Fruit fly (Drosophila melanogaster) whole organism, embryonic: ENCODE data around the gene Or33b.

ENCODE experiments used
- Bdp1 ChIP-seq: fragments of 200-800 bp; sonication (Bioruptor generic); optimal IDR thresholded peaks from 3 replicates; lab custom pipeline; 2016; ENCODE audit warnings: missing biosample characterization, missing genetic modification characterization
- Bgb ChIP-seq: fragments of 200-800 bp; sonication (Bioruptor generic); IDR thresholded peaks from 2 replicates; pipeline ENCODE4 v1.3.6; 2022; ENCODE audit warnings: missing biosample characterization, missing genetic modification characterization; ENCODE audit not compliant: partially characterized antibody
- CG11398 ChIP-seq: fragments of 200-800 bp; sonication (Bioruptor generic); optimal IDR thresholded peaks from 2 replicates; lab custom pipeline; 2016; ENCODE audit warnings: missing biosample characterization, missing genetic modification characterization
- CG11696 ChIP-seq: fragments of 200-800 bp; sonication (Bioruptor generic); IDR thresholded peaks from 2 replicates; pipeline ENCODE4 v1.3.6; 2022; ENCODE audit warnings: missing biosample characterization, missing genetic modification characterization
- CG11723 ChIP-seq: fragments of 200-800 bp; sonication (Bioruptor generic); optimal IDR thresholded peaks from 2 replicates; lab custom pipeline; 2017; ENCODE audit warnings: missing biosample characterization, mild to moderate bottlenecking, missing genetic modification characterization
- CG12071 ChIP-seq: fragments of 200-800 bp; sonication (Bioruptor generic); optimal IDR thresholded peaks from 3 replicates; lab custom pipeline; 2018; ENCODE audit warnings: missing biosample characterization, mild to moderate bottlenecking, missing genetic modification characterization
- CG14710 ChIP-seq: fragments of 200-800 bp; sonication (Bioruptor generic); optimal IDR thresholded peaks from 3 replicates; lab custom pipeline; 2019; ENCODE audit warnings: missing biosample characterization, mild to moderate bottlenecking, missing genetic modification characterization, moderate library complexity
- CG1603 ChIP-seq: fragments of 200-800 bp; sonication (Bioruptor generic); optimal IDR thresholded peaks from 2 replicates; lab custom pipeline; 2019; ENCODE audit warnings: missing biosample characterization, mild to moderate bottlenecking, missing genetic modification characterization, moderate library complexity
- CG16815 ChIP-seq: fragments of 200-800 bp; sonication (Bioruptor generic); optimal IDR thresholded peaks from 3 replicates; lab custom pipeline; 2017; ENCODE audit warnings: missing biosample characterization, mild to moderate bottlenecking, missing genetic modification characterization
- CG17328 ChIP-seq: fragments of 200-800 bp; sonication (Bioruptor generic); IDR thresholded peaks from 2 replicates; pipeline ENCODE4 v1.3.6; 2022; ENCODE audit warnings: missing biosample characterization, missing genetic modification characterization
- CG17385 ChIP-seq: fragments of 200-800 bp; sonication (Bioruptor generic); optimal IDR thresholded peaks from 3 replicates; lab custom pipeline; 2018; ENCODE audit warnings: missing biosample characterization, mild to moderate bottlenecking, missing genetic modification characterization
- CG17912 ChIP-seq: fragments of 200-800 bp; sonication (Bioruptor generic); optimal IDR thresholded peaks from 2 replicates; lab custom pipeline; 2018; ENCODE audit warnings: missing biosample characterization, mild to moderate bottlenecking, missing genetic modification characterization
- CG2199 ChIP-seq: fragments of 200-800 bp; sonication (Bioruptor generic); IDR thresholded peaks from 3 replicates; pipeline ENCODE4 v1.3.6; 2022; ENCODE audit warnings: missing biosample characterization, missing genetic modification characterization
- CG2875 ChIP-seq: fragments of 200-800 bp; sonication (Bioruptor generic); optimal IDR thresholded peaks from 2 replicates; lab custom pipeline; 2017; ENCODE audit warnings: missing biosample characterization, mild to moderate bottlenecking, missing genetic modification characterization, missing genetic modification reagents
- CG4424 ChIP-seq: fragments of 200-800 bp; sonication (Bioruptor generic); optimal IDR thresholded peaks from 3 replicates; lab custom pipeline; 2016; ENCODE audit warnings: missing biosample characterization, missing genetic modification characterization
- CG6654 ChIP-seq: fragments of 200-800 bp; sonication (Bioruptor generic); optimal IDR thresholded peaks from 2 replicates; lab custom pipeline; 2017; ENCODE audit warnings: missing biosample characterization, mild to moderate bottlenecking, missing genetic modification characterization
- CG8388 ChIP-seq: fragments of 200-800 bp; sonication (Bioruptor generic); optimal IDR thresholded peaks from 2 replicates; lab custom pipeline; 2019; ENCODE audit warnings: missing biosample characterization, mild to moderate bottlenecking, missing genetic modification characterization, moderate library complexity
- CG8765 ChIP-seq: fragments of 200-800 bp; sonication (Bioruptor generic); IDR thresholded peaks from 2 replicates; pipeline ENCODE4 v1.3.6; 2022; ENCODE audit warnings: missing biosample characterization, missing genetic modification characterization
- Chrac-16 ChIP-seq: fragments of 200-800 bp; sonication (Bioruptor generic); optimal IDR thresholded peaks from 3 replicates; lab custom pipeline; 2016; ENCODE audit warnings: missing biosample characterization, missing genetic modification characterization
- E2f1 ChIP-seq: fragments of 200-800 bp; sonication (Bioruptor generic); IDR thresholded peaks from 2 replicates; pipeline ENCODE4 v1.3.6; 2022; ENCODE audit warnings: missing biosample characterization, missing genetic modification characterization
- E2f2 ChIP-seq: fragments of 200-800 bp; sonication (Bioruptor generic); IDR thresholded peaks from 2 replicates; pipeline ENCODE4 v1.3.6; 2022; ENCODE audit warnings: missing biosample characterization, missing genetic modification characterization
- Ets65A ChIP-seq: fragments of 200-800 bp; sonication (Bioruptor generic); peaks from one replicate; lab custom pipeline; 2016; ENCODE audit warnings: missing biosample characterization, missing genetic modification characterization
- Fer3 ChIP-seq: fragments of 200-800 bp; sonication (Bioruptor generic); optimal IDR thresholded peaks from 2 replicates; lab custom pipeline; 2018; ENCODE audit warnings: missing biosample characterization, mild to moderate bottlenecking, missing genetic modification characterization, moderate library complexity
- Hmx ChIP-seq: fragments of 200-800 bp; sonication (Bioruptor generic); optimal IDR thresholded peaks from 2 replicates; lab custom pipeline; 2016; ENCODE audit warnings: missing biosample characterization, missing genetic modification characterization
- Kr ChIP-seq: fragments of 200-800 bp; sonication (Bioruptor generic); optimal IDR thresholded peaks from 2 replicates; lab custom pipeline; 2017; ENCODE audit warnings: missing biosample characterization, mild to moderate bottlenecking, missing genetic modification characterization
- Mrtf ChIP-seq: fragments of 200-800 bp; sonication (Bioruptor generic); IDR thresholded peaks from 3 replicates; pipeline ENCODE4 v1.3.6; 2022; ENCODE audit warnings: missing biosample characterization, missing genetic modification characterization
- Myb ChIP-seq: fragments of 200-800 bp; sonication (Bioruptor generic); optimal IDR thresholded peaks from 2 replicates; lab custom pipeline; 2016; ENCODE audit warnings: missing biosample characterization, missing genetic modification characterization
- Opbp ChIP-seq: fragments of 200-800 bp; sonication (Bioruptor generic); IDR thresholded peaks from 3 replicates; pipeline ENCODE4 v1.3.6; 2022; ENCODE audit warnings: missing biosample characterization, missing genetic modification characterization; ENCODE audit not compliant: partially characterized antibody
- Sox100B ChIP-seq: fragments of 200-800 bp; sonication (Bioruptor generic); optimal IDR thresholded peaks from 3 replicates; lab custom pipeline; 2018; ENCODE audit warnings: missing biosample characterization, mild to moderate bottlenecking, missing genetic modification characterization
- amos ChIP-seq: fragments of 200-800 bp; sonication (Bioruptor generic); IDR thresholded peaks from 2 replicates; pipeline ENCODE4 v1.3.6; 2022; ENCODE audit warnings: missing biosample characterization, missing genetic modification characterization; ENCODE audit not compliant: partially characterized antibody
- cad ChIP-seq: fragments of >200 bp; optimal IDR thresholded peaks from 2 replicates; lab custom pipeline; 2017; ENCODE audit warnings: missing biosample characterization, missing genetic modification characterization
- chif ChIP-seq, 2 experiments: fragments of 200-800 bp; sonication (Bioruptor generic); optimal IDR thresholded peaks; 3 replicates each; lab custom pipeline; 2016; ENCODE audit warnings: missing biosample characterization in 2 of 2, missing genetic modification characterization in 2 of 2
- crp ChIP-seq, 2 experiments: fragments of 200-800 bp; sonication (Bioruptor generic); optimal IDR thresholded peaks; 2 replicates in 1 of 2; 3 replicates in 1 of 2; lab custom pipeline; 2017; ENCODE audit warnings: missing biosample characterization in 2 of 2, missing genetic modification characterization in 2 of 2, mild to moderate bottlenecking in 1 of 2, moderate library complexity in 1 of 2
- da ChIP-seq: fragments of 200-800 bp; sonication (Bioruptor generic); optimal IDR thresholded peaks from 2 replicates; lab custom pipeline; 2016; ENCODE audit warnings: missing biosample characterization, missing genetic modification characterization
- eve ChIP-seq, 2 experiments: fragments of >200 bp; optimal IDR thresholded peaks; 2 replicates each; lab custom pipeline; 2017; ENCODE audit warnings: missing biosample characterization in 2 of 2, missing genetic modification characterization in 2 of 2
- gce ChIP-seq: fragments of 200-800 bp; sonication (Bioruptor generic); IDR thresholded peaks from 3 replicates; pipeline ENCODE4 v1.3.6; 2022; ENCODE audit warnings: missing biosample characterization, missing genetic modification characterization
- insv ChIP-seq, 2 experiments: fragments of 200-800 bp; sonication (Bioruptor generic); optimal IDR thresholded peaks; 3 replicates each; lab custom pipeline; 2016 to 2018; ENCODE audit warnings: missing biosample characterization in 2 of 2, missing genetic modification characterization in 2 of 2
- knrl ChIP-seq: fragments of 200-800 bp; sonication (Bioruptor generic); IDR thresholded peaks from 3 replicates; pipeline ENCODE4 v1.3.6; 2022; ENCODE audit warnings: missing biosample characterization, missing genetic modification characterization; ENCODE audit not compliant: partially characterized antibody
- nau ChIP-seq: fragments of 200-800 bp; sonication (Bioruptor generic); optimal IDR thresholded peaks from 3 replicates; lab custom pipeline; 2017; ENCODE audit warnings: missing biosample characterization, mild to moderate bottlenecking, missing genetic modification characterization, missing genetic modification reagents
- oc ChIP-seq: fragments of 200-800 bp; sonication (Bioruptor generic); optimal IDR thresholded peaks from 2 replicates; lab custom pipeline; 2018; ENCODE audit warnings: missing biosample characterization, mild to moderate bottlenecking, missing genetic modification characterization, moderate library complexity
- prd ChIP-seq, 3 experiments: fragments of >200 bp in 2 of 3; fragments of 200-800 bp in 1 of 3; sonication (Bioruptor generic) in 1 of 3; optimal IDR thresholded peaks in 2 of 3; IDR thresholded peaks in 1 of 3; 2 replicates in 2 of 3; 3 replicates in 1 of 3; pipeline versions ENCODE4 v1.3.6 to Lab custom; 2017 to 2022; ENCODE audit warnings: missing biosample characterization in 1 of 3, missing genetic modification characterization in 1 of 3
- ro ChIP-seq: fragments of 200-800 bp; sonication (Bioruptor generic); IDR thresholded peaks from 2 replicates; pipeline ENCODE4 v1.3.6; 2022; ENCODE audit warnings: missing biosample characterization, missing genetic modification characterization
- sc ChIP-seq, 3 experiments: fragments of >200 bp in 2 of 3; fragments of 200-800 bp in 1 of 3; sonication (Bioruptor generic) in 1 of 3; optimal IDR thresholded peaks; 2 replicates in 2 of 3; 3 replicates in 1 of 3; lab custom pipeline; 2017; ENCODE audit warnings: mild to moderate bottlenecking in 1 of 3, missing biosample characterization in 1 of 3, missing genetic modification characterization in 1 of 3, missing genetic modification reagents in 1 of 3
- sd ChIP-seq: fragments of 200-800 bp; sonication (Bioruptor generic); optimal IDR thresholded peaks from 3 replicates; lab custom pipeline; 2018; ENCODE audit warnings: missing biosample characterization, mild to moderate bottlenecking, missing genetic modification characterization, moderate library complexity
- sisA ChIP-seq: fragments of 200-800 bp; sonication (Bioruptor generic); IDR thresholded peaks from 2 replicates; pipeline ENCODE4 v1.3.6; 2022; ENCODE audit warnings: missing biosample characterization, missing genetic modification characterization
- stwl ChIP-seq: fragments of 200-800 bp; sonication (Bioruptor generic); optimal IDR thresholded peaks from 3 replicates; lab custom pipeline; 2018; ENCODE audit warnings: missing biosample characterization, mild to moderate bottlenecking, missing genetic modification characterization, moderate library complexity
- unpg ChIP-seq: fragments of 200-800 bp; sonication (Bioruptor generic); optimal IDR thresholded peaks from 3 replicates; lab custom pipeline; 2018; ENCODE audit warnings: missing biosample characterization, mild to moderate bottlenecking, missing genetic modification characterization, moderate library complexity
- zf30C ChIP-seq: fragments of 200-800 bp; sonication (Bioruptor generic); optimal IDR thresholded peaks from 3 replicates; lab custom pipeline; 2018; ENCODE audit warnings: missing biosample characterization, mild to moderate bottlenecking, missing genetic modification characterization

Gene Or33b

DNA sequence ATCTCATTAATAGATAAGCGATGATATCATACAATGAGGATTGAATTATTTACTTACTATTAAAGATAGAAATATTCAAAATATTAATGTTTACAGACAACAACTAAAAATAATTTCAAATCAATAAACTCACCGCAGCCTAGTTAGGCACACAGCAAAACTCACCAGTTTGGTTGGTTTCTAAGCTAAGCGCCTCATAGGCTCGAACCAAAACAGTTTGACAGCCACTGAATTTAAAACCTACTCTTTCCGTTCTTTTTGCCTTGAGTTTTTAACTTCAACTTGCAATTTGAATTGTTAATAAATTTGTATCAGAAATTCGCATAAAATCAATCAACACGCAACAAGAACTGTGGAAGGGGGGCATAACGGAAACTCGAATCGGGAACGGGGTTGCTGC lies 12.5 kb downstream of the Or33b start (continued):
- peak; percentile 32 for TF ChIP-seq CG1603 (tag; lab: Kevin White, UChicago)
- TF ChIP-seq insv (GFP tag; optimal IDR thresholded peaks at IDR 0.05; lab: Kevin White, UChicago), result peak in 1 of 2 experiments; percentile 31
- TF ChIP-seq Ets65A (GFP tag; lab: Kevin White, UChicago), result peak; percentile 19
- TF ChIP-seq cad (GFP tag; lab: Kevin White, UChicago), result peak; percentile 86
- peak; percentile 99 for TF ChIP-seq CG6654 (GFP tag; lab: Kevin White, UChicago)
- TF ChIP-seq CG17912 (GFP tag; lab: Kevin White, UChicago), result no peak
- no peak for TF ChIP-seq sd
- peak; percentile 21; the same call in 1 of the 3 replicates for TF ChIP-seq Opbp (GFP tag; lab: Robert Waterston, UW)
- peak; percentile 40 for TF ChIP-seq knrl
- no peak for TF ChIP-seq CG11696
- TF ChIP-seq Myb (GFP tag; lab: Kevin White, UChicago), result peak; percentile 26
- peak; percentile 24; the same call in 1 of the 2 replicates for TF ChIP-seq amos (GFP tag; lab: Robert Waterston, UW)
- no peak for TF ChIP-seq ro (GFP tag; lab: Robert Waterston, UW)
- no peak for TF ChIP-seq crp (GFP tag; optimal IDR thresholded peaks at IDR 0.05; lab: Kevin White, UChicago)
- no peak for TF ChIP-seq CG11398 (GFP tag; lab: Kevin White, UChicago)
- TF ChIP-seq E2f2 (GFP tag; lab: Robert Waterston, UW), result peak; percentile 79
- TF ChIP-seq Bgb (GFP tag; lab: Robert Waterston, UW), result 0 out of 2 replicates have a peak, but pooled peaks have one; percentile 6
- TF ChIP-seq CG2199 (GFP tag; lab: Robert Waterston, UW), result 0 out of 3 replicates have a peak, but pooled peaks have one; percentile 51
- TF ChIP-seq Bdp1 (GFP tag; lab: Kevin White, UChicago), result no peak
- peak; percentile 36 for TF ChIP-seq stwl

DNA sequence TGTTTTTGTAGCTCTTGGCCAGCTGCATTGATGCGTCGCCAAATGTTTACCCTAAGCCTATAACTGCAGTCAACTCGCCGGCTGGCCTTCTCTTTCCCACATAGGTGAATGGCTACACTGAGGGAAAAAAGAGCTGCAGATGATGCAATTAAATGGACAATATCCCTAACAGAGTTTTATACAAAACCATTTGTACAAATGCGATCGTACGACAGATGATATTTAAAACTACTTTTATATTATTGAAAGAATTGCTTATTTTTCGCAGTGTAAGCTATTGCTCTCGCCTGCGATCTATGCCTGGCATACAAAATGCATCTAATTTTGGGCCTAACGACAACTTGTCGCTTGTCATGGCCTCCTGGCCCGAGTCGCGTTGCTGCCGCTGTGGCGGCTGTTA lies 13.9 kb downstream of the Or33b start:
- TF ChIP-seq Kr (GFP tag; lab: Kevin White, UChicago) (no peak), CG8388 (GFP tag; lab: Kevin White, UChicago) (peak; percentile 39), Chrac-16 (GFP tag; lab: Kevin White, UChicago) (peak; percentile 47), eve (GFP tag; optimal IDR thresholded peaks at IDR 0.05; lab: Kevin White, UChicago) (peak; percentile 30 to 53), CG2875 (peak; percentile 15), Sox100B (peak; percentile 12), CG6654 (GFP tag; lab: Kevin White, UChicago) (no peak), chif (GFP tag; optimal IDR thresholded peaks at IDR 0.05; lab: Kevin White, UChicago) (peak; percentile 57 to 72), zf30C (GFP tag; lab: Kevin White, UChicago) (no peak), unpg (peak; percentile 56), CG14710 (peak; percentile 17), CG17328 (peak; percentile 68), E2f1 (GFP tag; lab: Robert Waterston, UW) (peak; percentile 31; the same call in 1 of the 2 replicates), gce (GFP tag; lab: Robert Waterston, UW) (no peak), Fer3 (tag; lab: Kevin White, UChicago) (no peak), prd (optimal IDR thresholded peaks at IDR 0.05; lab: Kevin White, UChicago) (no peak), prd (GFP tag; IDR thresholded peaks at IDR 0.05; lab: Robert Waterston, UW) (peak; percentile 77), Mrtf (GFP tag; lab: Robert Waterston, UW) (peak; percentile 39; the same call in 1 of the 3 replicates), CG12071 (GFP tag; lab: Kevin White, UChicago) (no peak), CG16815 (GFP tag; lab: Kevin White, UChicago) (peak; percentile 0), CG1603 (tag; lab: Kevin White, UChicago) (peak; percentile 79), CG8765 (GFP tag; lab: Robert Waterston, UW) (peak; percentile 55; the same call in 1 of the 2 replicates), CG11723 (peak; percentile 3), da (GFP tag; lab: Kevin White, UChicago) (no peak), oc (peak; percentile 37), sc (optimal IDR thresholded peaks at IDR 0.05; lab: Kevin White, UChicago) (no peak), sc (GFP tag; optimal IDR thresholded peaks at IDR 0.05; lab: Kevin White, UChicago) (peak; percentile 6), sisA (GFP tag; lab: Robert Waterston, UW) (peak; percentile 56), CG4424 (peak; percentile 8), Hmx (GFP tag; lab: Kevin White, UChicago) (no peak), CG17385 (GFP tag; lab: Kevin White, UChicago) (peak; percentile 27), nau (GFP tag; lab: Kevin White, UChicago) (no peak)
